Fruit fly (Drosophila melanogaster) whole organism, wandering third instar larva: Measurements from ENCODE around the gene Gad1.

Source experiments
- Abd-B ChIP-seq: fragments of >200 bp; optimal IDR thresholded peaks from 2 replicates; lab custom pipeline; 2017; ENCODE audit warnings: missing biosample characterization, missing genetic modification characterization
- Mio ChIP-seq: sonication (Bioruptor generic); optimal IDR thresholded peaks from 2 replicates; lab custom pipeline; 2016; ENCODE audit warnings: missing biosample characterization, missing genetic modification characterization
- Myc ChIP-seq: fragments of >200 bp; optimal IDR thresholded peaks from 2 replicates; lab custom pipeline; 2017
- Rel ChIP-seq, 2 experiments: fragments of 200-800 bp; sonication (Bioruptor generic) in 1 of 2; optimal IDR thresholded peaks; 2 replicates in 1 of 2; 3 replicates in 1 of 2; lab custom pipeline; 2016 to 2019; ENCODE audit warnings: mild to moderate bottlenecking in 2 of 2, missing biosample characterization in 2 of 2, missing genetic modification characterization in 2 of 2, moderate library complexity in 1 of 2
- dsf ChIP-seq: sonication (Bioruptor generic); optimal IDR thresholded peaks from 2 replicates; lab custom pipeline; 2016; ENCODE audit warnings: missing biosample characterization, missing genetic modification characterization, borderline replicate concordance

DNA sequence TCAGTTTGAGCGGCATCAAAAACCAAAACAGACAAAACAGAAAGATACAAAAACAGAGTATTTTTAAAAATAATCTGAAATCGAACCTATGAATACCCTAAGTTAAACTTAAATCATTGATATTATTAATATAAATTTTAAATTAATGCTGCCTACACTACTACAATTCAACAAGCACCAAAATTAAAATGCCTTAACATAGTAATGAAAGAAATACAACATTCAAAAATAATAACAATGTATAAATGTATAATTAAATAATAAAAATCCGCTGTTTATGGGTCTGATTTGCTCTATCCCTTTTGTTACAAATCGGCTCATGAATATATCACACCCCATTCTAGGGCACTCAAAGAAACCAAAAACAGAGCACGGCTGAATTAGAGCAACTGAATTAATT, 39.5 kb downstream of the Gad1 start:
- TF ChIP-seq Abd-B (GFP tag; lab: Kevin White, UChicago): no peak
- no peak for TF ChIP-seq dsf (GFP tag; lab: Kevin White, UChicago)
- TF ChIP-seq Rel (GFP tag; optimal IDR thresholded peaks at IDR 0.05; lab: Kevin White, UChicago): no peak
- no peak for TF ChIP-seq Rel (tag; optimal IDR thresholded peaks at IDR 0.05; lab: Kevin White, UChicago)
- no peak for TF ChIP-seq Mio (GFP tag; lab: Kevin White, UChicago)
- no peak for TF ChIP-seq Myc
